Fruit fly (Drosophila melanogaster): Measurements from ENCODE around the gene Anp.

Anp gene

dm6 chr3R:30189836-30190235 is 19.9 kb upstream of the Anp start (continued):
- TF ChIP-seq mam (GFP tag; optimal IDR thresholded peaks at IDR 0.05) (peak; percentile 20), CG9797 (GFP tag; optimal IDR thresholded peaks at IDR 0.05) (no peak), Atf6 (GFP tag; IDR thresholded peaks at IDR 0.05) (peak; percentile 78), h (optimal IDR thresholded peaks at IDR 0.05) (no peak), ttk (GFP tag; IDR thresholded peaks at IDR 0.05) (peak; percentile 80), bcd (GFP tag; optimal IDR thresholded peaks at IDR 0.05) (peak; percentile 72), Deaf1 (tag; optimal IDR thresholded peaks at IDR 0.05) (peak; percentile 33), Stat92E (GFP tag; optimal IDR thresholded peaks at IDR 0.05) (no peak), gfzf (GFP tag; optimal IDR thresholded peaks at IDR 0.05) (no peak), YL-1 (GFP tag; optimal IDR thresholded peaks at IDR 0.05) (no peak), CG12155 (GFP tag; optimal IDR thresholded peaks at IDR 0.05) (peak; percentile 54), CG8388 (GFP tag; optimal IDR thresholded peaks at IDR 0.05) (peak; percentile 67), CG31388 (GFP tag; optimal IDR thresholded peaks at IDR 0.05) (peak; percentile 45), dan (GFP tag; IDR thresholded peaks at IDR 0.05) (peak; percentile 50; the same call in 1 of the 2 replicates), pho (GFP tag; optimal IDR thresholded peaks at IDR 0.05) (no peak), CG2129 (GFP tag; IDR thresholded peaks at IDR 0.05; ENCODE audit: partially characterized antibody) (no peak), jigr1 (GFP tag; IDR thresholded peaks at IDR 0.05) (peak; percentile 72; the same call in 2 of the 3 replicates), Nf-YB (GFP tag; optimal IDR thresholded peaks at IDR 0.05) (peak; percentile 10), abd-A (tag; optimal IDR thresholded peaks at IDR 0.05) (no peak), Myb (GFP tag; optimal IDR thresholded peaks at IDR 0.05) (no peak), lilli (GFP tag; optimal IDR thresholded peaks at IDR 0.05) (peak; percentile 50), E2f1 (GFP tag; IDR thresholded peaks at IDR 0.05) (peak; percentile 87), HHEX (GFP tag; optimal IDR thresholded peaks at IDR 0.05) (peak; percentile 70), Atf3 (GFP tag; optimal IDR thresholded peaks at IDR 0.05) (peak; percentile 29), aop (GFP tag; IDR thresholded peaks at IDR 0.05) (peak; percentile 66; the same call in 1 of the 2 replicates), Blimp-1 (GFP tag; optimal IDR thresholded peaks at IDR 0.05) (peak; percentile 87), Mrtf (GFP tag; IDR thresholded peaks at IDR 0.05) (peak; percentile 84), br (optimal IDR thresholded peaks at IDR 0.05) (no peak), Gug (GFP tag; IDR thresholded peaks at IDR 0.05) (peak; percentile 78), CG31441 (GFP tag; IDR thresholded peaks at IDR 0.05) (peak; percentile 87), cg (GFP tag; optimal IDR thresholded peaks at IDR 0.05) (no peak), p53 (GFP tag; optimal IDR thresholded peaks at IDR 0.05) (no peak), CG12769 (tag; optimal IDR thresholded peaks at IDR 0.05) (peak; percentile 80), sisA (GFP tag; IDR thresholded peaks at IDR 0.05) (peak; percentile 82), gcm (GFP tag; optimal IDR thresholded peaks at IDR 0.05) (peak; percentile 28), eyg (GFP tag; optimal IDR thresholded peaks at IDR 0.05) (no peak), BEAF-32 (GFP tag; optimal IDR thresholded peaks at IDR 0.05) (no peak), CG32532 (GFP tag; IDR thresholded peaks at IDR 0.05) (peak; percentile 77), D19B (GFP tag; optimal IDR thresholded peaks at IDR 0.05) (peak; percentile 13), Hr51 (GFP tag; optimal IDR thresholded peaks at IDR 0.05) (peak; percentile 20 to 80), otp (GFP tag; IDR thresholded peaks at IDR 0.05) (peak; percentile 77; the same call in 2 of the 3 replicates), z (GFP tag; IDR thresholded peaks at IDR 0.05) (no peak), CG10654 (GFP tag; optimal IDR thresholded peaks at IDR 0.05) (peak; percentile 52), knrl (GFP tag; IDR thresholded peaks at IDR 0.05; ENCODE audit: partially characterized antibody) (no peak), CG18262 (tag; optimal IDR thresholded peaks at IDR 0.05) (peak; percentile 73), Six4 (GFP tag; optimal IDR thresholded peaks at IDR 0.05) (peak; percentile 41), CG11696 (GFP tag; IDR thresholded peaks at IDR 0.05) (peak; percentile 58), nom (GFP tag; optimal IDR thresholded peaks at IDR 0.05) (peak; percentile 25), CG7271 (tag; optimal IDR thresholded peaks at IDR 0.05) (no peak), Hr3 (GFP tag; optimal IDR thresholded peaks at IDR 0.05) (peak; percentile 53), chif (GFP tag; optimal IDR thresholded peaks at IDR 0.05) (peak; percentile 54 to 70)
